Worm (Caenorhabditis elegans) whole organism, L4/young adult: ENCODE data around the gene F54D5.23.

Source experiments
- W03F9.2 ChIP-seq: fragments of 150-350 bp; optimal IDR thresholded peaks from 2 replicates; lab custom pipeline; 2014; ENCODE audit warnings: missing biosample characterization, missing genetic modification characterization
- dao-5 ChIP-seq: sonication (generic microtip); optimal IDR thresholded peaks from 2 replicates; lab custom pipeline; 2016; ENCODE audit warnings: missing genotype, missing genetic modification characterization, moderate library complexity, missing compliant biosample characterization
- him-1 ChIP-seq: sonication (generic microtip); optimal IDR thresholded peaks from 2 replicates; lab custom pipeline; 2016; ENCODE audit warnings: missing genotype, missing genetic modification reagents, missing genetic modification characterization, missing compliant biosample characterization

Gene F54D5.23

ce11 chrII:11533716-11534115 is 35.4 kb downstream of the F54D5.23 start, which contains the start of gene mdt-8:
Gene mdt-8, minus strand, starts transcription at chrII:11533816.
- TF ChIP-seq dao-5 = no peak
- no peak for TF ChIP-seq W03F9.2 (tag; lab: Kevin White, UChicago)
- no peak for TF ChIP-seq him-1 (tag; lab: Kevin White, UChicago)

- TF ChIP-seq dao-5 = no peak
- TF ChIP-seq him-1 (tag; lab: Kevin White, UChicago) = no peak
- TF ChIP-seq W03F9.2 (tag; lab: Kevin White, UChicago) = no peak
These were observed 42.1 kb downstream of the F54D5.23 start, which contains the start of gene age-1 for ce11 chrII:11526954-11527353. Gene age-1, minus strand, starts transcription at chrII:11527054.

- no peak for TF ChIP-seq him-1 (tag; lab: Kevin White, UChicago)
- TF ChIP-seq W03F9.2 (tag; lab: Kevin White, UChicago) = no peak
- no peak for TF ChIP-seq dao-5
These were observed 47.8 kb downstream of the F54D5.23 start, which contains the start of gene Y62F5A.10 for ce11 chrII:11521300-11521699. Gene Y62F5A.10, plus strand, starts transcription at chrII:11521600.
